Fruit fly (Drosophila melanogaster) whole organism, embryonic: ENCODE data around the gene Gr64d.

Experiments used
- CG10209 ChIP-seq: fragments of 200-800 bp; sonication (Bioruptor generic); optimal IDR thresholded peaks from 3 replicates; lab custom pipeline; 2017; ENCODE audit warnings: missing biosample characterization, mild to moderate bottlenecking, missing genetic modification characterization, missing genetic modification reagents
- CG10543 ChIP-seq: fragments of 200-800 bp; sonication (Bioruptor generic); optimal IDR thresholded peaks from 3 replicates; lab custom pipeline; 2017; ENCODE audit warnings: missing biosample characterization, mild to moderate bottlenecking, missing genetic modification characterization, moderate library complexity
- CG11504 ChIP-seq: fragments of 200-800 bp; sonication (Bioruptor generic); optimal IDR thresholded peaks from 3 replicates; lab custom pipeline; 2019; ENCODE audit warnings: missing biosample characterization, mild to moderate bottlenecking, missing genetic modification characterization, moderate library complexity
- CG12299 ChIP-seq: fragments of 200-800 bp; sonication (Bioruptor generic); optimal IDR thresholded peaks from 2 replicates; lab custom pipeline; 2018; ENCODE audit warnings: missing biosample characterization, mild to moderate bottlenecking, missing genetic modification characterization
- CG12391 ChIP-seq: fragments of 200-800 bp; sonication (Bioruptor generic); optimal IDR thresholded peaks from 3 replicates; lab custom pipeline; 2018; ENCODE audit warnings: missing biosample characterization, mild to moderate bottlenecking, missing genetic modification characterization, moderate library complexity
- CG15011 ChIP-seq: fragments of 200-800 bp; sonication (Bioruptor generic); optimal IDR thresholded peaks from 3 replicates; lab custom pipeline; 2018; ENCODE audit warnings: missing biosample characterization, mild to moderate bottlenecking, missing genetic modification characterization
- CG17361 ChIP-seq: fragments of 200-800 bp; sonication (Bioruptor generic); IDR thresholded peaks from 3 replicates; pipeline ENCODE4 v1.3.6; 2022; ENCODE audit warnings: missing biosample characterization, missing genetic modification characterization
- CG1792 ChIP-seq: fragments of 200-800 bp; sonication (Bioruptor generic); optimal IDR thresholded peaks from 2 replicates; lab custom pipeline; 2016; ENCODE audit warnings: missing biosample characterization, missing genetic modification characterization
- CG2678 ChIP-seq: fragments of 200-800 bp; sonication (Bioruptor generic); optimal IDR thresholded peaks from 3 replicates; lab custom pipeline; 2019; ENCODE audit warnings: missing biosample characterization, mild to moderate bottlenecking, missing genetic modification characterization, moderate library complexity
- CG2712 ChIP-seq: fragments of 200-800 bp; optimal IDR thresholded peaks from 3 replicates; lab custom pipeline; 2019; ENCODE audit warnings: missing biosample characterization, mild to moderate bottlenecking, missing genetic modification characterization, moderate library complexity
- CG30403 ChIP-seq: fragments of 200-800 bp; sonication (Bioruptor generic); optimal IDR thresholded peaks from 3 replicates; lab custom pipeline; 2016; ENCODE audit warnings: missing biosample characterization, missing genetic modification characterization
- CG31365 ChIP-seq: fragments of 200-800 bp; sonication (Bioruptor generic); optimal IDR thresholded peaks from 2 replicates; lab custom pipeline; 2018; ENCODE audit warnings: missing biosample characterization, mild to moderate bottlenecking, missing genetic modification characterization
- CG31441 ChIP-seq: fragments of 200-800 bp; sonication (Bioruptor generic); IDR thresholded peaks from 2 replicates; pipeline ENCODE4 v1.3.6; 2022; ENCODE audit warnings: missing biosample characterization, missing genetic modification characterization
- CG34422 ChIP-seq: fragments of 200-800 bp; sonication (Bioruptor generic); IDR thresholded peaks from 3 replicates; pipeline ENCODE4 v1.3.6; 2022; ENCODE audit warnings: missing biosample characterization, missing genetic modification characterization
- CG43689 ChIP-seq: fragments of 200-800 bp; sonication (Bioruptor generic); IDR thresholded peaks from 2 replicates; pipeline ENCODE4 v1.3.6; 2022; ENCODE audit warnings: missing biosample characterization, missing genetic modification characterization
- CG6854 ChIP-seq: fragments of 200-800 bp; sonication (Bioruptor generic); optimal IDR thresholded peaks from 3 replicates; lab custom pipeline; 2017; ENCODE audit warnings: missing biosample characterization, mild to moderate bottlenecking, missing genetic modification characterization
- CG9215 ChIP-seq: fragments of 200-800 bp; sonication (Bioruptor generic); IDR thresholded peaks from 2 replicates; pipeline ENCODE4 v1.3.6; 2022; ENCODE audit warnings: missing biosample characterization, missing genetic modification characterization
- CoRest ChIP-seq: fragments of 200-800 bp; sonication (Bioruptor generic); optimal IDR thresholded peaks from 3 replicates; lab custom pipeline; 2018; ENCODE audit warnings: missing biosample characterization, mild to moderate bottlenecking, missing genetic modification characterization, moderate library complexity
- D19A ChIP-seq: fragments of 200-800 bp; optimal IDR thresholded peaks from 3 replicates; lab custom pipeline; 2019; ENCODE audit warnings: missing biosample characterization, mild to moderate bottlenecking, missing genetic modification characterization, moderate library complexity
- Dp ChIP-seq: fragments of 200-800 bp; sonication (Bioruptor generic); optimal IDR thresholded peaks from 2 replicates; lab custom pipeline; 2018; ENCODE audit warnings: missing biosample characterization, mild to moderate bottlenecking, missing genetic modification characterization, moderate library complexity
- Eip74EF ChIP-seq, 2 experiments: fragments of 200-800 bp in 1 of 2; fragments of >200 bp in 1 of 2; sonication (Bioruptor generic) in 1 of 2; optimal IDR thresholded peaks; 2 replicates each; lab custom pipeline; 2017 to 2019; ENCODE audit warnings: missing biosample characterization in 2 of 2, missing genetic modification characterization in 2 of 2, mild to moderate bottlenecking in 1 of 2, moderate library complexity in 1 of 2
- Ets65A ChIP-seq: fragments of 200-800 bp; sonication (Bioruptor generic); peaks from one replicate; lab custom pipeline; 2016; ENCODE audit warnings: missing biosample characterization, missing genetic modification characterization
- HHEX ChIP-seq: fragments of 200-800 bp; sonication (Bioruptor generic); optimal IDR thresholded peaks from 3 replicates; lab custom pipeline; 2017; ENCODE audit warnings: missing biosample characterization, mild to moderate bottlenecking, missing genetic modification characterization, missing genetic modification reagents
- Hr51 ChIP-seq, 2 experiments: fragments of 200-800 bp; sonication (Bioruptor generic); optimal IDR thresholded peaks; 2 replicates in 1 of 2; 3 replicates in 1 of 2; lab custom pipeline; 2016 to 2018; ENCODE audit warnings: missing biosample characterization in 2 of 2, missing genetic modification characterization in 2 of 2, mild to moderate bottlenecking in 1 of 2, moderate library complexity in 1 of 2
- Hr78 ChIP-seq, 2 experiments: fragments of 200-800 bp in 1 of 2; fragments of >200 bp in 1 of 2; sonication (Bioruptor generic) in 1 of 2; optimal IDR thresholded peaks; 2 replicates each; lab custom pipeline; 2017 to 2019; ENCODE audit warnings: missing biosample characterization in 2 of 2, missing genetic modification characterization in 2 of 2, mild to moderate bottlenecking in 1 of 2, moderate library complexity in 1 of 2
- Nf-YB ChIP-seq: fragments of 200-800 bp; sonication (Bioruptor generic); optimal IDR thresholded peaks from 3 replicates; lab custom pipeline; 2019; ENCODE audit warnings: missing biosample characterization, mild to moderate bottlenecking, missing genetic modification characterization, moderate library complexity
- Nf-YC ChIP-seq: fragments of 200-800 bp; optimal IDR thresholded peaks from 3 replicates; lab custom pipeline; 2019; ENCODE audit warnings: missing biosample characterization, mild to moderate bottlenecking, missing genetic modification characterization, moderate library complexity
- Pdp1 ChIP-seq, 2 experiments: fragments of 200-800 bp; sonication (Bioruptor generic); optimal IDR thresholded peaks; 3 replicates each; lab custom pipeline; 2016; ENCODE audit warnings: missing biosample characterization in 2 of 2, missing genetic modification characterization in 2 of 2, mild to moderate bottlenecking in 1 of 2, moderate library complexity in 1 of 2
- Rx ChIP-seq: fragments of 200-800 bp; sonication (Bioruptor generic); IDR thresholded peaks from 2 replicates; pipeline ENCODE4 v1.3.6; 2022; ENCODE audit warnings: missing biosample characterization, missing genetic modification characterization
- Sox100B ChIP-seq: fragments of 200-800 bp; sonication (Bioruptor generic); optimal IDR thresholded peaks from 3 replicates; lab custom pipeline; 2018; ENCODE audit warnings: missing biosample characterization, mild to moderate bottlenecking, missing genetic modification characterization
- Sox102F ChIP-seq: fragments of 200-800 bp; sonication (Bioruptor generic); optimal IDR thresholded peaks from 2 replicates; lab custom pipeline; 2018; ENCODE audit warnings: missing biosample characterization, mild to moderate bottlenecking, missing genetic modification characterization, moderate library complexity
- ara ChIP-seq: fragments of 200-800 bp; sonication (Bioruptor generic); IDR thresholded peaks from 2 replicates; pipeline ENCODE4 v1.3.6; 2022; ENCODE audit warnings: missing biosample characterization, missing genetic modification characterization
- bcd ChIP-seq: fragments of 200-800 bp; sonication (Bioruptor generic); optimal IDR thresholded peaks from 2 replicates; lab custom pipeline; 2017; ENCODE audit warnings: missing biosample characterization, mild to moderate bottlenecking, missing genetic modification characterization
- bsh ChIP-seq, 2 experiments: fragments of 200-800 bp; sonication (Bioruptor generic); optimal IDR thresholded peaks; 2 replicates each; lab custom pipeline; 2017 to 2018; ENCODE audit warnings: mild to moderate bottlenecking in 2 of 2, missing biosample characterization in 2 of 2, missing genetic modification characterization in 2 of 2, moderate library complexity in 1 of 2
- cg ChIP-seq: fragments of 200-800 bp; sonication (Bioruptor generic); optimal IDR thresholded peaks from 3 replicates; lab custom pipeline; 2019; ENCODE audit warnings: missing biosample characterization, mild to moderate bottlenecking, missing genetic modification characterization, moderate library complexity
- chm ChIP-seq: fragments of 200-800 bp; sonication (Bioruptor generic); IDR thresholded peaks from 2 replicates; pipeline ENCODE4 v1.3.6; 2022; ENCODE audit warnings: missing biosample characterization, missing genetic modification characterization
- dmrt99B ChIP-seq: fragments of 200-800 bp; sonication (Bioruptor generic); optimal IDR thresholded peaks from 2 replicates; lab custom pipeline; 2018; ENCODE audit warnings: missing biosample characterization, mild to moderate bottlenecking, missing genetic modification characterization, moderate library complexity
- eve ChIP-seq, 2 experiments: fragments of >200 bp; optimal IDR thresholded peaks; 2 replicates each; lab custom pipeline; 2017; ENCODE audit warnings: missing biosample characterization in 2 of 2, missing genetic modification characterization in 2 of 2
- fd102C ChIP-seq: fragments of 200-800 bp; sonication (Bioruptor generic); optimal IDR thresholded peaks from 2 replicates; lab custom pipeline; 2018; ENCODE audit warnings: missing biosample characterization, mild to moderate bottlenecking, missing genetic modification characterization, moderate library complexity
- hth ChIP-seq: fragments of >200 bp; optimal IDR thresholded peaks from 2 replicates; lab custom pipeline; 2017; ENCODE audit warnings: inconsistent platforms
- kay ChIP-seq: fragments of 200-800 bp; sonication (Bioruptor generic); optimal IDR thresholded peaks from 2 replicates; lab custom pipeline; 2016; ENCODE audit warnings: missing biosample characterization, missing genetic modification characterization
- klu ChIP-seq: fragments of 200-800 bp; sonication (Bioruptor generic); IDR thresholded peaks from 2 replicates; pipeline ENCODE4 v1.3.6; 2022; ENCODE audit warnings: missing biosample characterization, missing genetic modification characterization
- lola ChIP-seq, 3 experiments: fragments of >200 bp in 2 of 3; fragments of 200-800 bp in 1 of 3; sonication (Bioruptor generic) in 1 of 3; optimal IDR thresholded peaks; 2 replicates each; lab custom pipeline; 2017 to 2019; ENCODE audit warnings: missing biosample characterization in 3 of 3, missing genetic modification characterization in 3 of 3, mild to moderate bottlenecking in 1 of 3, moderate library complexity in 1 of 3
- nau ChIP-seq: fragments of 200-800 bp; sonication (Bioruptor generic); optimal IDR thresholded peaks from 3 replicates; lab custom pipeline; 2017; ENCODE audit warnings: missing biosample characterization, mild to moderate bottlenecking, missing genetic modification characterization, missing genetic modification reagents
- peb ChIP-seq: fragments of 200-800 bp; sonication (Bioruptor generic); IDR thresholded peaks from 2 replicates; pipeline ENCODE4 v1.3.6; 2022; ENCODE audit warnings: missing biosample characterization, missing genetic modification characterization
- pita ChIP-seq: fragments of 200-800 bp; sonication (Bioruptor generic); optimal IDR thresholded peaks from 2 replicates; lab custom pipeline; 2017; ENCODE audit warnings: missing biosample characterization, mild to moderate bottlenecking, missing genetic modification characterization
- sob ChIP-seq: fragments of 200-800 bp; sonication (Bioruptor generic); IDR thresholded peaks from 2 replicates; pipeline ENCODE4 v1.3.6; 2022; ENCODE audit warnings: missing biosample characterization, missing genetic modification characterization
- sr ChIP-seq: fragments of 200-800 bp; sonication (Bioruptor generic); IDR thresholded peaks from 3 replicates; pipeline ENCODE4 v1.3.6; 2022; ENCODE audit warnings: missing biosample characterization, missing genetic modification characterization
- vnd ChIP-seq: fragments of 200-800 bp; sonication (Bioruptor generic); IDR thresholded peaks from 3 replicates; pipeline ENCODE4 v1.3.6; 2022; ENCODE audit warnings: missing biosample characterization, missing genetic modification characterization; ENCODE audit not compliant: partially characterized antibody

The Gr64d gene

dm6 chr3L:4016754-4017153 is 15.1 kb upstream of the Gr64d start (continued):
- peak; percentile 46 for TF ChIP-seq bcd (GFP tag; lab: Kevin White, UChicago)
- TF ChIP-seq hth, result no peak
- no peak for TF ChIP-seq CG43689 (GFP tag; lab: Robert Waterston, UW)
- no peak for TF ChIP-seq Hr78 (GFP tag; optimal IDR thresholded peaks at IDR 0.05; lab: Kevin White, UChicago)
- TF ChIP-seq fd102C, result no peak
- peak; percentile 90 for TF ChIP-seq ara (GFP tag; lab: Robert Waterston, UW)
- peak; percentile 43 to 59 for TF ChIP-seq Pdp1 (GFP tag; optimal IDR thresholded peaks at IDR 0.05; lab: Kevin White, UChicago)
- TF ChIP-seq dmrt99B (tag; lab: Kevin White, UChicago), result peak; percentile 58
- TF ChIP-seq CG6854, result no peak
- TF ChIP-seq CG34422 (GFP tag; lab: Robert Waterston, UW), result peak; percentile 63; the same call in 2 of the 3 replicates
- no peak for TF ChIP-seq CG9215 (GFP tag; lab: Robert Waterston, UW)
- TF ChIP-seq chm (GFP tag; lab: Robert Waterston, UW), result peak; percentile 91
- no peak for TF ChIP-seq nau
- TF ChIP-seq CG31365 (tag; lab: Kevin White, UChicago), result peak; percentile 19
- TF ChIP-seq CG12299 (tag; lab: Kevin White, UChicago), result no peak
- no peak for TF ChIP-seq kay (GFP tag; lab: Kevin White, UChicago)
- TF ChIP-seq sr, result no peak; the same call in 2 of the 3 replicates
- peak; percentile 47 for TF ChIP-seq CG10209
- TF ChIP-seq Dp (GFP tag; lab: Kevin White, UChicago), result no peak
- TF ChIP-seq Rx (GFP tag; lab: Robert Waterston, UW), result peak; percentile 48; the same call in 1 of the 2 replicates
- no peak for TF ChIP-seq eve (GFP tag; optimal IDR thresholded peaks at IDR 0.05; lab: Kevin White, UChicago)
- no peak for TF ChIP-seq pita
- peak; percentile 35 for TF ChIP-seq HHEX (GFP tag; lab: Kevin White, UChicago)
- TF ChIP-seq sob, result peak; percentile 33; the same call in 1 of the 2 replicates
- TF ChIP-seq CG1792, result no peak
- no peak for TF ChIP-seq CG10543
- TF ChIP-seq CG15011 (GFP tag; lab: Kevin White, UChicago), result no peak
- TF ChIP-seq Eip74EF (GFP tag; optimal IDR thresholded peaks at IDR 0.05; lab: Kevin White, UChicago), result no peak
- peak; percentile 37; the same call in 1 of the 2 replicates for TF ChIP-seq klu (GFP tag; lab: Robert Waterston, UW)
- peak; percentile 59 for TF ChIP-seq CG30403 (GFP tag; lab: Kevin White, UChicago)
- peak; percentile 83 for TF ChIP-seq CG2712

dm6 chr3L:4018228-4018928 is 13.5 kb upstream of the Gr64d start, which contains the start of gene FoxL1:
Gene FoxL1 (plus strand): TSS chr3L:4018878.
- TF ChIP-seq CG2712 (peak; percentile 54), CG2678 (peak; percentile 30), CG12391 (tag; lab: Kevin White, UChicago) (peak; percentile 21), CoRest (tag; lab: Kevin White, UChicago) (peak; percentile 22), peb (no peak), Sox102F (GFP tag; lab: Kevin White, UChicago) (peak; percentile 21), bsh (GFP tag; optimal IDR thresholded peaks at IDR 0.05; lab: Kevin White, UChicago) (peak in 1 of 2 experiments; percentile 14), Nf-YC (peak; percentile 92), vnd (no peak), D19A (peak; percentile 91), lola (GFP tag; optimal IDR thresholded peaks at IDR 0.05; lab: Kevin White, UChicago) (peak in 1 of 3 experiments; percentile 21), Nf-YB (GFP tag; lab: Kevin White, UChicago) (peak; percentile 92), Sox100B (GFP tag; lab: Kevin White, UChicago) (peak; percentile 10), CG31441 (GFP tag; lab: Robert Waterston, UW) (peak; percentile 30; the same call in 1 of the 2 replicates), Hr51 (GFP tag; optimal IDR thresholded peaks at IDR 0.05; lab: Kevin White, UChicago) (peak in 1 of 2 experiments; percentile 40), CG17361 (GFP tag; lab: Robert Waterston, UW) (peak; percentile 40; the same call in 2 of the 3 replicates), Ets65A (GFP tag; lab: Kevin White, UChicago) (no peak), cg (peak; percentile 34), CG11504 (tag; lab: Kevin White, UChicago) (peak; percentile 33)
